Fruit fly (Drosophila melanogaster) whole organism, pupa: ENCODE measurements around the gene CG2224.

Source experiments
- CG13204 ChIP-seq: fragments of 200-800 bp; sonication (Bioruptor generic); optimal IDR thresholded peaks from 2 replicates; lab custom pipeline; 2018; ENCODE audit warnings: missing biosample characterization, mild to moderate bottlenecking, missing genetic modification characterization, moderate library complexity
- CG14655 ChIP-seq: fragments of 200-800 bp; sonication (Bioruptor generic); optimal IDR thresholded peaks from 3 replicates; lab custom pipeline; 2017; ENCODE audit warnings: mild to moderate bottlenecking, missing biosample characterization, missing genetic modification reagents, missing genetic modification characterization
- EcR ChIP-seq: fragments of 200-800 bp; sonication (Bioruptor generic); optimal IDR thresholded peaks from 3 replicates; lab custom pipeline; 2019; ENCODE audit warnings: missing biosample characterization, missing genetic modification characterization, mild to moderate bottlenecking, moderate library complexity, missing genetic modification reagents
- Snoo ChIP-seq: fragments of 200-800 bp; sonication (Bioruptor generic); optimal IDR thresholded peaks from 3 replicates; lab custom pipeline; 2017; ENCODE audit warnings: missing biosample characterization, mild to moderate bottlenecking, missing genetic modification characterization, inconsistent platforms

- TF ChIP-seq EcR (GFP tag; lab: Kevin White, UChicago) (no peak), CG13204 (GFP tag; lab: Kevin White, UChicago) (no peak), CG14655 (GFP tag; lab: Kevin White, UChicago) (no peak), Snoo (no peak)
Measured at dm6 chr3R:30419216-30419615, 39.9 kb downstream of the CG2224 start.
